Fruit fly (Drosophila melanogaster) whole organism, embryonic: ENCODE data around the gene Usp10.

Experiments
- Bgb ChIP-seq: fragments of 200-800 bp; sonication (Bioruptor generic); IDR thresholded peaks from 2 replicates; pipeline ENCODE4 v1.3.6; 2022; ENCODE audit warnings: missing biosample characterization, missing genetic modification characterization; ENCODE audit not compliant: partially characterized antibody
- Bteb2 ChIP-seq: fragments of 200-800 bp; sonication (Bioruptor generic); optimal IDR thresholded peaks from 2 replicates; lab custom pipeline; 2016; ENCODE audit warnings: missing biosample characterization, missing genetic modification characterization
- CG10267 ChIP-seq: fragments of 200-800 bp; sonication (Bioruptor generic); optimal IDR thresholded peaks from 2 replicates; lab custom pipeline; 2018; ENCODE audit warnings: missing biosample characterization, mild to moderate bottlenecking, missing genetic modification characterization, moderate library complexity
- CG10979 ChIP-seq: fragments of 200-800 bp; sonication (Bioruptor generic); optimal IDR thresholded peaks from 2 replicates; lab custom pipeline; 2018; ENCODE audit warnings: missing biosample characterization, mild to moderate bottlenecking, missing genetic modification characterization, moderate library complexity
- CG12071 ChIP-seq: fragments of 200-800 bp; sonication (Bioruptor generic); optimal IDR thresholded peaks from 3 replicates; lab custom pipeline; 2018; ENCODE audit warnings: missing biosample characterization, mild to moderate bottlenecking, missing genetic modification characterization
- CG12769 ChIP-seq: fragments of 200-800 bp; sonication (Bioruptor generic); optimal IDR thresholded peaks from 2 replicates; lab custom pipeline; 2019; ENCODE audit warnings: missing biosample characterization, mild to moderate bottlenecking, missing genetic modification characterization, moderate library complexity
- CG13296 ChIP-seq: fragments of 200-800 bp; sonication (Bioruptor generic); optimal IDR thresholded peaks from 3 replicates; lab custom pipeline; 2018; ENCODE audit warnings: missing biosample characterization, mild to moderate bottlenecking, missing genetic modification characterization
- CG1602 ChIP-seq: fragments of 200-800 bp; sonication (Bioruptor generic); optimal IDR thresholded peaks from 3 replicates; lab custom pipeline; 2016; ENCODE audit warnings: missing biosample characterization, missing genetic modification characterization
- CG30403 ChIP-seq: fragments of 200-800 bp; sonication (Bioruptor generic); optimal IDR thresholded peaks from 3 replicates; lab custom pipeline; 2016; ENCODE audit warnings: missing biosample characterization, missing genetic modification characterization
- CG31441 ChIP-seq: fragments of 200-800 bp; sonication (Bioruptor generic); IDR thresholded peaks from 2 replicates; pipeline ENCODE4 v1.3.6; 2022; ENCODE audit warnings: missing biosample characterization, missing genetic modification characterization
- CG3163 ChIP-seq: fragments of 200-800 bp; sonication (Bioruptor generic); optimal IDR thresholded peaks from 3 replicates; lab custom pipeline; 2016; ENCODE audit warnings: missing biosample characterization, missing genetic modification characterization
- CG34224 ChIP-seq: fragments of 200-800 bp; sonication (Bioruptor generic); IDR thresholded peaks from 3 replicates; pipeline ENCODE4 v1.3.6; 2022; ENCODE audit warnings: missing biosample characterization, missing genetic modification characterization; ENCODE audit not compliant: partially characterized antibody
- CG34376 ChIP-seq: fragments of 200-800 bp; sonication (Bioruptor generic); optimal IDR thresholded peaks from 2 replicates; lab custom pipeline; 2018; ENCODE audit warnings: missing biosample characterization, mild to moderate bottlenecking, missing genetic modification characterization
- CG4404 ChIP-seq: fragments of 200-800 bp; sonication (Bioruptor generic); IDR thresholded peaks from 2 replicates; pipeline ENCODE4 v1.3.6; 2022; ENCODE audit warnings: missing biosample characterization, missing genetic modification characterization
- CG4424 ChIP-seq: fragments of 200-800 bp; sonication (Bioruptor generic); optimal IDR thresholded peaks from 3 replicates; lab custom pipeline; 2016; ENCODE audit warnings: missing biosample characterization, missing genetic modification characterization
- CG4730 ChIP-seq: fragments of 200-800 bp; sonication (Bioruptor generic); IDR thresholded peaks from 2 replicates; pipeline ENCODE4 v1.3.6; 2022; ENCODE audit warnings: missing biosample characterization, missing genetic modification characterization
- CG6813 ChIP-seq: fragments of 200-800 bp; sonication (Bioruptor generic); optimal IDR thresholded peaks from 2 replicates; lab custom pipeline; 2017; ENCODE audit warnings: missing biosample characterization, missing genetic modification characterization, mild to moderate bottlenecking, moderate library complexity, missing genetic modification reagents
- CG8281 ChIP-seq: fragments of 200-800 bp; sonication (Bioruptor generic); optimal IDR thresholded peaks from 2 replicates; lab custom pipeline; 2018; ENCODE audit warnings: missing biosample characterization, mild to moderate bottlenecking, missing genetic modification characterization, moderate library complexity
- CG8290 ChIP-seq, 3 experiments: fragments of 200-800 bp; sonication (Bioruptor generic); optimal IDR thresholded peaks; 2 replicates each; lab custom pipeline; 2016 to 2019; ENCODE audit warnings: missing biosample characterization in 3 of 3, missing genetic modification characterization in 3 of 3, mild to moderate bottlenecking in 2 of 3, moderate library complexity in 1 of 3
- CG8944 ChIP-seq: fragments of 200-800 bp; sonication (Bioruptor generic); optimal IDR thresholded peaks from 3 replicates; lab custom pipeline; 2016; ENCODE audit warnings: missing biosample characterization, missing genetic modification characterization
- Dp ChIP-seq: fragments of 200-800 bp; sonication (Bioruptor generic); optimal IDR thresholded peaks from 2 replicates; lab custom pipeline; 2018; ENCODE audit warnings: missing biosample characterization, mild to moderate bottlenecking, missing genetic modification characterization, moderate library complexity
- H2.0 ChIP-seq: fragments of 200-800 bp; sonication (Bioruptor generic); IDR thresholded peaks from 2 replicates; pipeline ENCODE4 v1.3.6; 2022; ENCODE audit warnings: missing biosample characterization, missing genetic modification characterization
- HLH3B ChIP-seq: fragments of 200-800 bp; sonication (Bioruptor generic); IDR thresholded peaks from 2 replicates; pipeline ENCODE4 v1.3.6; 2022; ENCODE audit warnings: missing biosample characterization, missing genetic modification characterization
- MBD-R2 ChIP-seq: fragments of 200-800 bp; sonication (Bioruptor generic); IDR thresholded peaks from 2 replicates; pipeline ENCODE4 v1.3.6; 2022; ENCODE audit warnings: missing biosample characterization, missing genetic modification characterization
- Mad ChIP-seq: fragments of 200-800 bp; sonication (Bioruptor generic); optimal IDR thresholded peaks from 2 replicates; lab custom pipeline; 2016; ENCODE audit warnings: missing biosample characterization, missing genetic modification characterization
- Myb ChIP-seq: fragments of 200-800 bp; sonication (Bioruptor generic); optimal IDR thresholded peaks from 2 replicates; lab custom pipeline; 2016; ENCODE audit warnings: missing biosample characterization, missing genetic modification characterization
- Sin3A ChIP-seq: fragments of >200 bp; optimal IDR thresholded peaks from 2 replicates; lab custom pipeline; 2018
- Sry-δ ChIP-seq: fragments of 200-800 bp; sonication (Bioruptor generic); optimal IDR thresholded peaks from 2 replicates; lab custom pipeline; 2016; ENCODE audit warnings: missing biosample characterization, missing genetic modification characterization
- ap ChIP-seq: fragments of 200-800 bp; sonication (Bioruptor generic); IDR thresholded peaks from 2 replicates; pipeline ENCODE4 v1.3.6; 2022; ENCODE audit warnings: missing biosample characterization, missing genetic modification characterization
- ato ChIP-seq: fragments of 200-800 bp; sonication (Bioruptor generic); IDR thresholded peaks from 2 replicates; pipeline ENCODE4 v1.3.6; 2022; ENCODE audit warnings: missing biosample characterization, missing genetic modification characterization; ENCODE audit not compliant: partially characterized antibody
- az2 ChIP-seq: fragments of 200-800 bp; sonication (Bioruptor generic); optimal IDR thresholded peaks from 3 replicates; lab custom pipeline; 2016; ENCODE audit warnings: missing biosample characterization, missing genetic modification characterization
- br ChIP-seq: fragments of >200 bp; optimal IDR thresholded peaks from 2 replicates; lab custom pipeline; 2017
- chn ChIP-seq: fragments of 200-800 bp; sonication (Bioruptor generic); optimal IDR thresholded peaks from 2 replicates; lab custom pipeline; 2016; ENCODE audit warnings: missing biosample characterization, missing genetic modification characterization
- dmrt11E ChIP-seq: fragments of 200-800 bp; sonication (Bioruptor generic); optimal IDR thresholded peaks from 3 replicates; lab custom pipeline; 2018; ENCODE audit warnings: missing biosample characterization, mild to moderate bottlenecking, missing genetic modification characterization, moderate library complexity
- dpn ChIP-seq, 2 experiments: fragments of 200-800 bp; sonication (Bioruptor generic); optimal IDR thresholded peaks; 3 replicates each; lab custom pipeline; 2016; ENCODE audit warnings: missing biosample characterization in 2 of 2, missing genetic modification characterization in 2 of 2
- emc ChIP-seq: fragments of 200-800 bp; sonication (Bioruptor generic); optimal IDR thresholded peaks from 2 replicates; lab custom pipeline; 2016; ENCODE audit warnings: missing biosample characterization, missing genetic modification characterization
- esg ChIP-seq: fragments of 200-800 bp; sonication (Bioruptor generic); conservative IDR thresholded peaks from 2 replicates; pipeline ENCODE4 v1.3.6; 2022; ENCODE audit warnings: missing biosample characterization, missing genetic modification characterization
- exex ChIP-seq: fragments of 200-800 bp; sonication (Bioruptor generic); optimal IDR thresholded peaks from 4 replicates; lab custom pipeline; 2018; ENCODE audit warnings: missing biosample characterization, mild to moderate bottlenecking, missing genetic modification characterization, moderate library complexity
- fd96Cb ChIP-seq: fragments of 200-800 bp; sonication (Bioruptor generic); optimal IDR thresholded peaks from 2 replicates; lab custom pipeline; 2018; ENCODE audit warnings: missing biosample characterization, mild to moderate bottlenecking, missing genetic modification characterization, moderate library complexity
- jing ChIP-seq: fragments of 200-800 bp; sonication (Bioruptor generic); optimal IDR thresholded peaks from 2 replicates; lab custom pipeline; 2018; ENCODE audit warnings: missing biosample characterization, mild to moderate bottlenecking, missing genetic modification characterization
- kni ChIP-seq: fragments of 200-800 bp; sonication (Bioruptor generic); optimal IDR thresholded peaks from 3 replicates; lab custom pipeline; 2017; ENCODE audit warnings: mild to moderate bottlenecking, missing biosample characterization, missing genetic modification reagents, missing genetic modification characterization
- lab ChIP-seq: fragments of 200-800 bp; sonication (Bioruptor generic); optimal IDR thresholded peaks from 3 replicates; lab custom pipeline; 2017; ENCODE audit warnings: missing biosample characterization, missing genetic modification characterization, mild to moderate bottlenecking, moderate library complexity, missing genetic modification reagents
- mirr ChIP-seq: fragments of 200-800 bp; sonication (Bioruptor generic); optimal IDR thresholded peaks from 3 replicates; lab custom pipeline; 2018; ENCODE audit warnings: missing biosample characterization, mild to moderate bottlenecking, missing genetic modification characterization
- nerfin-1 ChIP-seq: fragments of 200-800 bp; sonication (Bioruptor generic); optimal IDR thresholded peaks from 3 replicates; lab custom pipeline; 2019; ENCODE audit warnings: missing biosample characterization, mild to moderate bottlenecking, missing genetic modification characterization, moderate library complexity
- ranshi ChIP-seq: fragments of 200-800 bp; sonication (Bioruptor generic); IDR thresholded peaks from 2 replicates; pipeline ENCODE4 v1.3.6; 2022; ENCODE audit warnings: missing biosample characterization, missing genetic modification characterization
- sd ChIP-seq: fragments of 200-800 bp; sonication (Bioruptor generic); optimal IDR thresholded peaks from 3 replicates; lab custom pipeline; 2018; ENCODE audit warnings: missing biosample characterization, mild to moderate bottlenecking, missing genetic modification characterization, moderate library complexity
- sug ChIP-seq: fragments of 200-800 bp; optimal IDR thresholded peaks from 2 replicates; lab custom pipeline; 2019; ENCODE audit warnings: missing biosample characterization, mild to moderate bottlenecking, missing genetic modification characterization, moderate library complexity
- toy ChIP-seq: fragments of 200-800 bp; sonication (Bioruptor generic); IDR thresholded peaks from 2 replicates; pipeline ENCODE4 v1.3.6; 2022; ENCODE audit warnings: missing biosample characterization, missing genetic modification characterization
- vvl ChIP-seq: fragments of 200-800 bp; sonication (Bioruptor generic); IDR thresholded peaks from 2 replicates; pipeline ENCODE4 v1.3.6; 2022; ENCODE audit warnings: missing biosample characterization, missing genetic modification characterization
- z ChIP-seq: fragments of 200-800 bp; sonication (Bioruptor generic); IDR thresholded peaks from 3 replicates; pipeline ENCODE4 v1.3.6; 2022; ENCODE audit warnings: missing biosample characterization, missing genetic modification characterization

Gene Usp10

dm6 chr3L:851061-851460, 20.6 kb upstream of the Usp10 start, which contains the start of gene Dci (continued):
- TF ChIP-seq br (no peak), Dp (GFP tag; lab: Kevin White, UChicago) (peak; percentile 87), CG4730 (GFP tag; lab: Robert Waterston, UW) (peak; percentile 41), ato (0 out of 2 replicates have a peak, but pooled peaks have one; percentile 41), CG12769 (tag; lab: Kevin White, UChicago) (no peak)

dm6 chr3L:852267-852666, 19.4 kb upstream of the Usp10 start:
- no peak for TF ChIP-seq CG1602 (GFP tag; lab: Kevin White, UChicago)
- TF ChIP-seq MBD-R2 (GFP tag; lab: Robert Waterston, UW), result no peak
- no peak for TF ChIP-seq CG31441
- no peak for TF ChIP-seq esg (GFP tag; lab: Robert Waterston, UW)
- TF ChIP-seq CG8290 (GFP tag; optimal IDR thresholded peaks at IDR 0.05; lab: Kevin White, UChicago), result no peak
- TF ChIP-seq CG8290 (tag; optimal IDR thresholded peaks at IDR 0.05; lab: Kevin White, UChicago), result peak in 1 of 2 experiments; percentile 15
- no peak for TF ChIP-seq CG12071 (GFP tag; lab: Kevin White, UChicago)
- TF ChIP-seq ranshi (GFP tag; lab: Robert Waterston, UW), result no peak
- no peak for TF ChIP-seq Sin3A (lab: Kevin White, UChicago)
- no peak for TF ChIP-seq sug (tag; lab: Kevin White, UChicago)
- no peak for TF ChIP-seq HLH3B (GFP tag; lab: Robert Waterston, UW)
- TF ChIP-seq CG34224 (GFP tag; lab: Robert Waterston, UW), result no peak
- no peak for TF ChIP-seq chn (GFP tag; lab: Kevin White, UChicago)
- TF ChIP-seq CG8281 (tag; lab: Kevin White, UChicago), result peak; percentile 26
- peak; percentile 5 for TF ChIP-seq lab (GFP tag; lab: Kevin White, UChicago)
- TF ChIP-seq CG30403 (GFP tag; lab: Kevin White, UChicago), result no peak
- no peak for TF ChIP-seq fd96Cb
- no peak for TF ChIP-seq Myb
- no peak for TF ChIP-seq CG3163
- no peak for TF ChIP-seq Sry-δ (GFP tag; lab: Kevin White, UChicago)
- TF ChIP-seq CG4404 (GFP tag; lab: Robert Waterston, UW), result no peak
- TF ChIP-seq mirr (GFP tag; lab: Kevin White, UChicago), result peak; percentile 82
- TF ChIP-seq sd (tag; lab: Kevin White, UChicago), result peak; percentile 47
- no peak for TF ChIP-seq jing (GFP tag; lab: Kevin White, UChicago)
- no peak for TF ChIP-seq CG10979
- no peak for TF ChIP-seq dmrt11E (tag; lab: Kevin White, UChicago)
- TF ChIP-seq emc, result no peak
- TF ChIP-seq CG34376 (GFP tag; lab: Kevin White, UChicago), result peak; percentile 20
- TF ChIP-seq toy (GFP tag; lab: Robert Waterston, UW), result no peak
- no peak for TF ChIP-seq vvl (GFP tag; lab: Robert Waterston, UW)
- TF ChIP-seq az2 (GFP tag; lab: Kevin White, UChicago), result no peak
- TF ChIP-seq z (GFP tag; lab: Robert Waterston, UW), result no peak
- TF ChIP-seq ap (GFP tag; lab: Robert Waterston, UW), result no peak
- TF ChIP-seq exex, result peak; percentile 88
- no peak for TF ChIP-seq Mad (GFP tag; lab: Kevin White, UChicago)
- no peak for TF ChIP-seq ato
- no peak for TF ChIP-seq Bteb2 (GFP tag; lab: Kevin White, UChicago)
- no peak for TF ChIP-seq kni
- TF ChIP-seq CG10267, result no peak
- TF ChIP-seq Bgb (GFP tag; lab: Robert Waterston, UW), result no peak
- TF ChIP-seq CG6813 (GFP tag; lab: Kevin White, UChicago), result peak; percentile 27
- TF ChIP-seq CG13296 (GFP tag; lab: Kevin White, UChicago), result peak; percentile 44
- TF ChIP-seq nerfin-1 (tag; lab: Kevin White, UChicago), result no peak
- TF ChIP-seq CG4424 (GFP tag; lab: Kevin White, UChicago), result no peak
- TF ChIP-seq dpn (GFP tag; optimal IDR thresholded peaks at IDR 0.05; lab: Kevin White, UChicago), result no peak
- TF ChIP-seq H2.0, result no peak
- TF ChIP-seq CG8944 (GFP tag; lab: Kevin White, UChicago), result no peak
